Worm (Caenorhabditis elegans) whole organism, L2 larva: ENCODE measurements around the gene W02A2.8.

Source experiments
- ZK546.5 ChIP-seq: sonication (generic microtip); optimal IDR thresholded peaks from 2 replicates; lab custom pipeline; 2017; ENCODE audit warnings: missing biosample characterization, missing genetic modification characterization
- aly-2 ChIP-seq: fragments of 150-350 bp; optimal IDR thresholded peaks from 2 replicates; lab custom pipeline; 2014; ENCODE audit warnings: missing biosample characterization, missing genetic modification characterization
- ama-1 ChIP-seq: fragments of 150-350 bp; optimal IDR thresholded peaks from 2 replicates; lab custom pipeline; 2018; ENCODE audit warnings: inconsistent platforms
- lin-39 ChIP-seq: fragments of 150-350 bp; optimal IDR thresholded peaks from 2 replicates; lab custom pipeline; 2014; ENCODE audit warnings: missing biosample characterization, missing genetic modification reagents, missing genetic modification characterization
- mab-5 ChIP-seq: fragments of 150-350 bp; optimal IDR thresholded peaks from 2 replicates; lab custom pipeline; 2014; ENCODE audit warnings: missing biosample characterization, missing genetic modification characterization
- nhr-10 ChIP-seq: sonication (generic microtip); optimal IDR thresholded peaks from 2 replicates; lab custom pipeline; 2017; ENCODE audit warnings: missing biosample characterization, missing genetic modification characterization
- nhr-11 ChIP-seq: fragments of 150-350 bp; optimal IDR thresholded peaks from 2 replicates; lab custom pipeline; 2014; ENCODE audit warnings: missing biosample characterization, missing genetic modification characterization
- nhr-23 ChIP-seq: fragments of 150-350 bp; optimal IDR thresholded peaks from 2 replicates; lab custom pipeline; 2014; ENCODE audit warnings: missing biosample characterization, missing genetic modification reagents, missing genetic modification characterization
- nhr-77 ChIP-seq: fragments of 150-350 bp; optimal IDR thresholded peaks from 2 replicates; lab custom pipeline; 2014; ENCODE audit warnings: missing biosample characterization, missing genetic modification characterization
- snpc-4 ChIP-seq: fragments of 150-350 bp; optimal IDR thresholded peaks from 2 replicates; lab custom pipeline; 2014; ENCODE audit warnings: missing biosample characterization, missing genetic modification characterization
- unc-39 ChIP-seq: fragments of 150-350 bp; optimal IDR thresholded peaks from 2 replicates; lab custom pipeline; 2014; ENCODE audit warnings: missing biosample characterization, missing genetic modification characterization
- unc-62 ChIP-seq: fragments of 150-350 bp; optimal IDR thresholded peaks from 2 replicates; lab custom pipeline; 2014; ENCODE audit warnings: missing biosample characterization, missing genetic modification reagents, missing genetic modification characterization
- zag-1 ChIP-seq: fragments of 150-350 bp; optimal IDR thresholded peaks from 2 replicates; lab custom pipeline; 2014; ENCODE audit warnings: missing biosample characterization, missing genetic modification characterization
- ztf-11 ChIP-seq: sonication (generic microtip); optimal IDR thresholded peaks from 2 replicates; lab custom pipeline; 2017; ENCODE audit warnings: missing biosample characterization, missing genetic modification characterization

DNA sequence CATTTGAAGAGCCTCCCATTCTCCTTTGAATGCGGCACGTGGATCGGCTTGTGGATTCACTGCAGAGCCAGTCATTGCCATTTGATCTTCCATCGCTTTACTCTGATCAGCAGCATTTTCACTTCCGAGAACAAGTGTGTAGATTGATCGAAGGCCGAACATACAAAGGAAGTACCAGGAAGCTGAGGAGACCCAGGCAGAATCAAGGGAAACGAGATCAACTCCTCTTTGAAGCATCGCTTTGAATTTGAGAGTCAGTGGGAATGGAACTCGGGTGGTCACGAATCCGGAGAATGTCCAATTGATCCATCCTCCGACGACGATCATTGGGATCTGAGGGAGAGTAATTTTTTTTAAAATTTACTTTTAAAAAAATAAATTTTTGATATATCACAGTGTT, 22.1 kb upstream of the W02A2.8 start:
- TF ChIP-seq nhr-11 (no peak), unc-62 (GFP tag; lab: Kevin White, UChicago) (no peak), nhr-10 (tag; lab: Kevin White, UChicago) (no peak), zag-1 (tag; lab: Kevin White, UChicago) (no peak), ZK546.5 (no peak), ztf-11 (no peak), nhr-77 (no peak), mab-5 (tag; lab: Kevin White, UChicago) (no peak), lin-39 (tag; lab: Kevin White, UChicago) (no peak), unc-39 (tag; lab: Kevin White, UChicago) (no peak), snpc-4 (tag; lab: Kevin White, UChicago) (no peak), aly-2 (tag; lab: Kevin White, UChicago) (no peak), nhr-23 (tag; lab: Kevin White, UChicago) (no peak), ama-1 (no peak)
